Fruit fly (Drosophila melanogaster): ENCODE measurements around the gene Gr97a.

- TF ChIP-seq CG8478 (optimal IDR thresholded peaks at IDR 0.05): no peak
- no peak for TF ChIP-seq CTCF (optimal IDR thresholded peaks at IDR 0.05)
These were observed 3.5 kb upstream of the Gr97a start for dm6 chr3R:26969743-26970142.

Data from S2 (cell line).